Worm (Caenorhabditis elegans): ENCODE results near the gene rab-39.

Gene rab-39

ce11 chrII:9305575-9305974 lies 17.1 kb downstream of the rab-39 start:
- TF ChIP-seq unc-39 (tag; optimal IDR thresholded peaks at IDR 0.05) (no peak), unc-62 (GFP tag; optimal IDR thresholded peaks at IDR 0.05) (peak; percentile 30), nhr-12 (tag; optimal IDR thresholded peaks at IDR 0.05) (no peak), zip-8 (tag; optimal IDR thresholded peaks at IDR 0.05) (no peak), nhr-76 (tag; optimal IDR thresholded peaks at IDR 0.05) (no peak), mab-5 (tag; optimal IDR thresholded peaks at IDR 0.05) (no peak), cnd-1 (tag; optimal IDR thresholded peaks at IDR 0.05) (no peak), sptf-1 (tag; optimal IDR thresholded peaks at IDR 0.05) (no peak), M03D4.4 (tag; optimal IDR thresholded peaks at IDR 0.05) (no peak), blmp-1 (tag; optimal IDR thresholded peaks at IDR 0.05) (no peak), ztf-11 (tag; optimal IDR thresholded peaks at IDR 0.05) (no peak), ceh-83 (GFP tag; optimal IDR thresholded peaks at IDR 0.05) (no peak), snpc-4 (tag; optimal IDR thresholded peaks at IDR 0.05) (no peak), nhr-28 (tag; optimal IDR thresholded peaks at IDR 0.05) (no peak), tbx-8 (GFP tag; optimal IDR thresholded peaks at IDR 0.05) (no peak), ces-1 (GFP tag; optimal IDR thresholded peaks at IDR 0.05) (peak; percentile 85), drap-1 (GFP tag; optimal IDR thresholded peaks at IDR 0.05) (no peak)

- TF ChIP-seq mab-5 (tag; optimal IDR thresholded peaks at IDR 0.05) (no peak), flh-1 (GFP tag; optimal IDR thresholded peaks at IDR 0.05) (no peak), hlh-1 (tag; optimal IDR thresholded peaks at IDR 0.05) (peak; percentile 26), nhr-28 (tag; optimal IDR thresholded peaks at IDR 0.05) (no peak), cnd-1 (tag; optimal IDR thresholded peaks at IDR 0.05) (peak; percentile 20), sptf-1 (tag; optimal IDR thresholded peaks at IDR 0.05) (no peak), unc-120 (tag; optimal IDR thresholded peaks at IDR 0.05; ENCODE audit: poor library complexity, severe bottlenecking) (no peak), mls-2 (tag; optimal IDR thresholded peaks at IDR 0.05) (peak; percentile 34), ces-1 (GFP tag; optimal IDR thresholded peaks at IDR 0.05) (peak; percentile 94)
Observed at ce11 chrII:9304849-9305248, 17.9 kb downstream of the rab-39 start.

- TF ChIP-seq unc-120 (tag; optimal IDR thresholded peaks at IDR 0.05; ENCODE audit: poor library complexity, severe bottlenecking) (no peak), ces-1 (GFP tag; optimal IDR thresholded peaks at IDR 0.05) (peak; percentile 8)
Observed at ce11 chrII:9303545-9303944, 19.2 kb downstream of the rab-39 start.

- no peak for TF ChIP-seq lin-32 (GFP tag; optimal IDR thresholded peaks at IDR 0.05)
- peak; percentile 22 for TF ChIP-seq elt-1 (tag; optimal IDR thresholded peaks at IDR 0.05; ENCODE audit: borderline replicate concordance, insufficient read depth)
- peak; percentile 28 for TF ChIP-seq nhr-2 (tag; optimal IDR thresholded peaks at IDR 0.05)
Observed at ce11 chrII:9301065-9301464, 21.7 kb downstream of the rab-39 start.

- TF ChIP-seq unc-62 (GFP tag; optimal IDR thresholded peaks at IDR 0.05) (peak; percentile 53), drap-1 (GFP tag; optimal IDR thresholded peaks at IDR 0.05) (no peak), mab-5 (tag; optimal IDR thresholded peaks at IDR 0.05) (peak; percentile 88), unc-120 (tag; optimal IDR thresholded peaks at IDR 0.05; ENCODE audit: poor library complexity, severe bottlenecking) (peak; percentile 10), hlh-1 (tag; optimal IDR thresholded peaks at IDR 0.05) (peak; percentile 31), nhr-12 (tag; optimal IDR thresholded peaks at IDR 0.05) (no peak)
Observed at ce11 chrII:9299679-9300078, 23.0 kb downstream of the rab-39 start.

- no peak for TF ChIP-seq unc-120 (tag; optimal IDR thresholded peaks at IDR 0.05; ENCODE audit: poor library complexity, severe bottlenecking)
- TF ChIP-seq ham-2 (GFP tag; optimal IDR thresholded peaks at IDR 0.05) = no peak
- no peak for TF ChIP-seq zip-8 (tag; optimal IDR thresholded peaks at IDR 0.05)
- no peak for TF ChIP-seq M03D4.4 (tag; optimal IDR thresholded peaks at IDR 0.05)
- no peak for TF ChIP-seq nhr-76 (tag; optimal IDR thresholded peaks at IDR 0.05)
- no peak for TF ChIP-seq blmp-1 (tag; optimal IDR thresholded peaks at IDR 0.05)
- no peak for TF ChIP-seq mls-2 (tag; optimal IDR thresholded peaks at IDR 0.05)
- no peak for TF ChIP-seq unc-62 (GFP tag; optimal IDR thresholded peaks at IDR 0.05)
- TF ChIP-seq sem-2 (GFP tag; optimal IDR thresholded peaks at IDR 0.05) = no peak
- TF ChIP-seq nhr-28 (tag; optimal IDR thresholded peaks at IDR 0.05) = no peak
- TF ChIP-seq lin-32 (GFP tag; optimal IDR thresholded peaks at IDR 0.05) = no peak
- no peak for TF ChIP-seq pha-4 (tag; optimal IDR thresholded peaks at IDR 0.05)
- no peak for TF ChIP-seq nhr-2 (tag; optimal IDR thresholded peaks at IDR 0.05)
Observed at ce11 chrII:9295678-9296077, 27.0 kb downstream of the rab-39 start, which contains the start of gene C01G6.9. C01G6.9 (minus strand) TSS chrII:9295818.

- TF ChIP-seq ceh-43 (GFP tag; optimal IDR thresholded peaks at IDR 0.05) (no peak), ztf-11 (tag; optimal IDR thresholded peaks at IDR 0.05) (no peak), lin-32 (GFP tag; optimal IDR thresholded peaks at IDR 0.05) (no peak), hlh-1 (tag; optimal IDR thresholded peaks at IDR 0.05) (no peak)
Observed at ce11 chrII:9291632-9292031, 31.1 kb downstream of the rab-39 start, which contains the start of gene acs-7. acs-7 (plus strand) TSS chrII:9292017.
